Worm (Caenorhabditis elegans) whole organism, early embryonic: ENCODE data around the gene nhr-249.

Source experiments
- B0310.2 ChIP-seq: sonication (generic microtip); optimal IDR thresholded peaks from 2 replicates; lab custom pipeline; 2016; ENCODE audit warnings: mild to moderate bottlenecking, missing genetic modification characterization, missing compliant biosample characterization
- F13C5.2 ChIP-seq: sonication (generic microtip); optimal IDR thresholded peaks from 2 replicates; lab custom pipeline; 2017; ENCODE audit warnings: mild to moderate bottlenecking, missing genetic modification characterization, inconsistent platforms, missing compliant biosample characterization
- aly-1 ChIP-seq: sonication (generic microtip); optimal IDR thresholded peaks from 2 replicates; lab custom pipeline; 2016; ENCODE audit warnings: missing genetic modification characterization, missing compliant biosample characterization
- ama-1 ChIP-seq: fragments of 150-350 bp; optimal IDR thresholded peaks from 2 replicates; lab custom pipeline; 2014
- ceh-13 ChIP-seq: fragments of 200-800 bp; sonication (Bioruptor generic); optimal IDR thresholded peaks from 2 replicates; lab custom pipeline; 2018; ENCODE audit warnings: mild to moderate bottlenecking, missing genetic modification characterization, missing compliant biosample characterization
- ceh-36 ChIP-seq: sonication (generic microtip); optimal IDR thresholded peaks from 2 replicates; lab custom pipeline; 2016; ENCODE audit warnings: missing genetic modification characterization, inconsistent platforms, missing compliant biosample characterization
- ets-7 ChIP-seq: sonication (generic microtip); optimal IDR thresholded peaks from 2 replicates; lab custom pipeline; 2016; ENCODE audit warnings: missing genotype, missing genetic modification characterization, missing compliant biosample characterization
- flt-1 ChIP-seq: fragments of 200-800 bp; sonication (Bioruptor generic); IDR thresholded peaks from 2 replicates; pipeline ENCODE4 v1.3.6; 2022; ENCODE audit warnings: missing genetic modification characterization, missing compliant biosample characterization
- hmbx-1 ChIP-seq: sonication (generic microtip); optimal IDR thresholded peaks from 2 replicates; lab custom pipeline; 2016; ENCODE audit warnings: mild to moderate bottlenecking, missing genetic modification characterization, missing compliant biosample characterization
- hmg-4 ChIP-seq: fragments of 200-800 bp; sonication (Bioruptor generic); optimal IDR thresholded peaks from 2 replicates; lab custom pipeline; 2018; ENCODE audit warnings: mild to moderate bottlenecking, missing genetic modification characterization, missing compliant biosample characterization
- hnd-1 ChIP-seq: sonication (generic microtip); optimal IDR thresholded peaks from 2 replicates; lab custom pipeline; 2016; ENCODE audit warnings: missing genetic modification characterization, missing compliant biosample characterization
- pes-1 ChIP-seq: fragments of 200-800 bp; sonication (Bioruptor generic); IDR thresholded peaks from 2 replicates; pipeline ENCODE4 v1.3.6; 2022; ENCODE audit warnings: missing genetic modification reagents, missing genetic modification characterization, missing compliant biosample characterization
- scrt-1 ChIP-seq: fragments of 200-800 bp; sonication (Bioruptor generic); IDR thresholded peaks from 2 replicates; pipeline ENCODE4 v1.3.6; 2022; ENCODE audit warnings: missing genetic modification characterization, missing compliant biosample characterization
- sea-1 ChIP-seq: fragments of 200-800 bp; sonication (Bioruptor generic); conservative IDR thresholded peaks from 2 replicates; pipeline ENCODE4 v1.3.6; 2022; ENCODE audit warnings: missing genetic modification characterization, missing compliant biosample characterization
- tbx-11 ChIP-seq: fragments of 200-800 bp; sonication (Bioruptor generic); IDR thresholded peaks from 2 replicates; pipeline ENCODE4 v1.3.6; 2022; ENCODE audit warnings: missing genetic modification characterization, missing compliant biosample characterization
- tbx-37 ChIP-seq: fragments of 200-800 bp; sonication (Bioruptor generic); conservative IDR thresholded peaks from 2 replicates; pipeline ENCODE4 v1.3.6; 2022; ENCODE audit warnings: missing genetic modification reagents, missing genetic modification characterization, missing compliant biosample characterization
- tra-4 ChIP-seq: sonication (generic microtip); optimal IDR thresholded peaks from 2 replicates; lab custom pipeline; 2017; ENCODE audit warnings: missing genetic modification characterization, missing compliant biosample characterization

nhr-249 gene

DNA sequence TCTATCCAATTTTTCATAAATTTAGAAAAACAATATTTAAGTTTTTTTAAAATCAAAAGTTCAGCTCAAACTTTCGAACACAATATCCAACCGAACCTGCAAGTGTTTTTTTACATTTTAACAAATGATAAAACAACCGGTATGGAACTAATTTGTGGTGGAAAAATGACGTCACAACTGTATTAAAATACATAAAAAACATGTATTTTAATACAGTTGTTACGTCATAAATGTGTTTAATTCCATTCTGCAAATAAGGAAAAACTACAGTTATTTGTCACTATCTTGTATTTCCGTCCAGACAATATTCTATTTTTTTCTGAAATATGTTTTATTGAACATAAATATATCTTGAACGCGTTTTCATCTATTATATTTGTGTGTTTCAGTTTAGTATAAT lies 39.9 kb upstream of the nhr-249 start:
- TF ChIP-seq ama-1 (lab: Kevin White, UChicago): no peak
- no peak for TF ChIP-seq tbx-11 (GFP tag; lab: Robert Waterston, UW)

DNA sequence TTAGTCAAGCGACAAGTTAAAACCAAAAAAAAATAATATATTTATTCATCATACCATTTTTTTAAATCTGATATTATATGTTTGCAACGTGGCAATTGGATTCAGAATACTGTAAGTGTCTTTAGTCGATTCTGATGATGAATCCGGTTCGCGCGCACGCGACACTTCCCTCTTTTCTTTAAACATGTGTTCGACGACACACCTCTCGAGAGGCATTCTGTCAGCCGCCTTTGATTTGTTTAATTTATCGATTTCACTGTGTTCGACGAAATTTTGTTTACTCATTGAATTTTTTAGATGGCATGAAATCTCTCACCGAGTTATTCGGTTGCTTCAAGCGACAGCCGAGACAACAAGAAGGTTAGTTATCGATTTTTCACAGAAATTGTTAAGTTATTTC lies 39.4 kb upstream of the nhr-249 start, which contains the start of gene trxr-1:
TSS of gene trxr-1 (plus strand) at position 227 of the 400 bp plus-strand sequence.
- TF ChIP-seq ceh-36 (tag; lab: Kevin White, UChicago): no peak
- TF ChIP-seq aly-1 (tag; lab: Kevin White, UChicago): no peak
- TF ChIP-seq tbx-37 (GFP tag; lab: Robert Waterston, UW): no peak
- no peak for TF ChIP-seq B0310.2 (tag; lab: Kevin White, UChicago)
- no peak for TF ChIP-seq hmg-4 (GFP tag; lab: Kevin White, UChicago)
- no peak for TF ChIP-seq ceh-13 (GFP tag; lab: Kevin White, UChicago)
- no peak for TF ChIP-seq flt-1 (GFP tag; lab: Robert Waterston, UW)
- no peak for TF ChIP-seq sea-1 (GFP tag; lab: Robert Waterston, UW)
- TF ChIP-seq pes-1 (GFP tag; lab: Robert Waterston, UW): no peak
- TF ChIP-seq tra-4 (tag; lab: Kevin White, UChicago): no peak
- TF ChIP-seq tbx-11 (GFP tag; lab: Robert Waterston, UW): no peak
- no peak for TF ChIP-seq ama-1 (lab: Kevin White, UChicago)
- no peak for TF ChIP-seq ets-7 (tag; lab: Kevin White, UChicago)

ce11 chrIV:7010835-7011234 lies 38.5 kb upstream of the nhr-249 start, which contains the start of gene C25A8.1:
C25A8.1 (plus strand) TSS chrIV:7011135.
- TF ChIP-seq hnd-1: no peak
- no peak for TF ChIP-seq tra-4 (tag; lab: Kevin White, UChicago)
- no peak for TF ChIP-seq ama-1 (lab: Kevin White, UChicago)
- TF ChIP-seq sea-1 (GFP tag; lab: Robert Waterston, UW): no peak

ce11 chrIV:7010195-7010594 lies 37.9 kb upstream of the nhr-249 start:
- TF ChIP-seq tbx-37 (GFP tag; lab: Robert Waterston, UW): no peak
- no peak for TF ChIP-seq hmbx-1
- TF ChIP-seq F13C5.2: no peak
- TF ChIP-seq ets-7 (tag; lab: Kevin White, UChicago): no peak
- TF ChIP-seq hmg-4 (GFP tag; lab: Kevin White, UChicago): no peak
- no peak for TF ChIP-seq aly-1 (tag; lab: Kevin White, UChicago)
- TF ChIP-seq hnd-1: no peak
- no peak for TF ChIP-seq tbx-11 (GFP tag; lab: Robert Waterston, UW)
- no peak for TF ChIP-seq ceh-36 (tag; lab: Kevin White, UChicago)
- TF ChIP-seq pes-1 (GFP tag; lab: Robert Waterston, UW): no peak
- no peak for TF ChIP-seq sea-1 (GFP tag; lab: Robert Waterston, UW)
- TF ChIP-seq flt-1 (GFP tag; lab: Robert Waterston, UW): no peak
- no peak for TF ChIP-seq B0310.2 (tag; lab: Kevin White, UChicago)
- no peak for TF ChIP-seq scrt-1 (GFP tag; lab: Robert Waterston, UW)
- TF ChIP-seq ama-1 (lab: Kevin White, UChicago): no peak
- no peak for TF ChIP-seq ceh-13 (GFP tag; lab: Kevin White, UChicago)
- TF ChIP-seq tra-4 (tag; lab: Kevin White, UChicago): no peak

DNA sequence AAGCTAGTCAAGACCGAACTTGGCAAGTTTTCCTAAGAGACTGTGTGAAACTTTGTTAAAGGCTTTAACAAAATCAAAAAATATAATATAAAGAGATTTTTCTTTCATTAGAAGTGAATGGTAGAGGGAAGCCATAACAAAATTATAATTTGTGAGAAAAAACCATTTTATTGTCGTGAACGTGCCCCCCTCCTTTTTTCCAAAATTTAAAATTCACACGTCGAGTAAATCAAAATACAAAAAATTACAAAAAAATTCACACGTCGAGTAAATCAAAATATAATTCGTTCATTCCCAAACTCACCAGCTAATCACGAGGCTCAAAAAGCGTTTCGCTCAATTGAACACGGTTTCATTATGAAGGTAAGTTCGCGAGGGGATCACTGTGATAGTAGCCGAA lies 37.2 kb upstream of the nhr-249 start, which contains the start of gene C25A8.2:
TSS of gene C25A8.2 (plus strand) at position 301 of the 400 bp plus-strand sequence.
- TF ChIP-seq F13C5.2 (no peak), ama-1 (lab: Kevin White, UChicago) (no peak), tra-4 (tag; lab: Kevin White, UChicago) (no peak), sea-1 (GFP tag; lab: Robert Waterston, UW) (no peak), ceh-36 (tag; lab: Kevin White, UChicago) (no peak), B0310.2 (tag; lab: Kevin White, UChicago) (no peak)

DNA sequence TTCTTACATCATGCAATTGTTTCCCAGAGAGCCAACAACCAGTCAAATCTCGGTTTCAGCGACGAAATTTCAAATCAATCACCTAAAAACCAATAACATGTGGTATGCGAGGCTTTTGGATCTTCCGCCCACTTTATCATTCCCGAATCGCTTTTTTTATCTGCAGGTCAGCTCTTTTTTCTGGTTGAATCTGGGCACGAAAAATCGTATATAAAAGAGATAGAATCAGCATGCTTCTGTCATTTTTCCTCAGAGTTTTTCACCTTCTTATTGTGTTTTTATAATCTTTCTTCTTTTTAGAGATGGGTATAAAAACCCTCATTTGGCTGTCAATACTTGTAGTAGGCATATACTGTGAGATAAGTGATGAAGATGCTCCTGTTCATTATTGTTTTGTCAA lies 31.0 kb upstream of the nhr-249 start, which contains the start of gene cht-3:
TSS of gene cht-3 (plus strand) at position 301 of the 400 bp plus-strand sequence.
- TF ChIP-seq ets-7 (tag; lab: Kevin White, UChicago) (no peak), B0310.2 (tag; lab: Kevin White, UChicago) (no peak), hmg-4 (GFP tag; lab: Kevin White, UChicago) (no peak), scrt-1 (GFP tag; lab: Robert Waterston, UW) (no peak), pes-1 (GFP tag; lab: Robert Waterston, UW) (no peak), tbx-11 (GFP tag; lab: Robert Waterston, UW) (no peak), ceh-36 (tag; lab: Kevin White, UChicago) (no peak), flt-1 (GFP tag; lab: Robert Waterston, UW) (no peak), hmbx-1 (no peak), ceh-13 (GFP tag; lab: Kevin White, UChicago) (no peak), sea-1 (GFP tag; lab: Robert Waterston, UW) (no peak), ama-1 (lab: Kevin White, UChicago) (no peak), F13C5.2 (no peak), aly-1 (tag; lab: Kevin White, UChicago) (no peak), hnd-1 (no peak)

ce11 chrIV:6999206-6999605 lies 26.9 kb upstream of the nhr-249 start, which contains the start of gene C25A8.5:
C25A8.5 (plus strand) TSS chrIV:6999506.
- TF ChIP-seq hnd-1: no peak
- no peak for TF ChIP-seq B0310.2 (tag; lab: Kevin White, UChicago)
- no peak for TF ChIP-seq flt-1 (GFP tag; lab: Robert Waterston, UW)
- TF ChIP-seq F13C5.2: no peak
- TF ChIP-seq scrt-1 (GFP tag; lab: Robert Waterston, UW): no peak
- TF ChIP-seq tra-4 (tag; lab: Kevin White, UChicago): no peak
- no peak for TF ChIP-seq tbx-11 (GFP tag; lab: Robert Waterston, UW)
- TF ChIP-seq sea-1 (GFP tag; lab: Robert Waterston, UW): no peak

ce11 chrIV:6997918-6998317 lies 25.6 kb upstream of the nhr-249 start:
- TF ChIP-seq ceh-13 (GFP tag; lab: Kevin White, UChicago): no peak
- no peak for TF ChIP-seq ceh-36 (tag; lab: Kevin White, UChicago)
- TF ChIP-seq tra-4 (tag; lab: Kevin White, UChicago): no peak
- TF ChIP-seq tbx-11 (GFP tag; lab: Robert Waterston, UW): no peak
- no peak for TF ChIP-seq hmbx-1
- TF ChIP-seq hnd-1: no peak
- no peak for TF ChIP-seq tbx-37 (GFP tag; lab: Robert Waterston, UW)
- TF ChIP-seq hmg-4 (GFP tag; lab: Kevin White, UChicago): no peak
- no peak for TF ChIP-seq B0310.2 (tag; lab: Kevin White, UChicago)
- no peak for TF ChIP-seq F13C5.2
- no peak for TF ChIP-seq sea-1 (GFP tag; lab: Robert Waterston, UW)
- no peak for TF ChIP-seq ama-1 (lab: Kevin White, UChicago)
- TF ChIP-seq flt-1 (GFP tag; lab: Robert Waterston, UW): no peak
- no peak for TF ChIP-seq pes-1 (GFP tag; lab: Robert Waterston, UW)
- TF ChIP-seq ets-7 (tag; lab: Kevin White, UChicago): no peak
- no peak for TF ChIP-seq aly-1 (tag; lab: Kevin White, UChicago)
- TF ChIP-seq scrt-1 (GFP tag; lab: Robert Waterston, UW): no peak
